Worm (Caenorhabditis elegans) whole organism, late embryonic: Measurements from ENCODE around the gene nhr-166.

Experiments
- C38D4.7 ChIP-seq: fragments of 200-800 bp; sonication (Bioruptor generic); optimal IDR thresholded peaks from 2 replicates; lab custom pipeline; 2018; ENCODE audit warnings: mild to moderate bottlenecking, missing genetic modification characterization, moderate library complexity, missing compliant biosample characterization
- F13H6.1 ChIP-seq: sonication (generic microtip); optimal IDR thresholded peaks from 2 replicates; lab custom pipeline; 2016; ENCODE audit warnings: missing genetic modification characterization, missing compliant biosample characterization
- K09A11.1 ChIP-seq: sonication (generic microtip); optimal IDR thresholded peaks from 2 replicates; lab custom pipeline; 2017; ENCODE audit warnings: antibody characterized with exemption, mild to moderate bottlenecking, missing genetic modification characterization, missing compliant biosample characterization; ENCODE audit not compliant: insufficient read depth
- Y22D7AL.16 ChIP-seq: sonication (generic microtip); optimal IDR thresholded peaks from 2 replicates; lab custom pipeline; 2016; ENCODE audit warnings: missing genetic modification characterization, missing compliant biosample characterization
- ahr-1 ChIP-seq: sonication (generic microtip); optimal IDR thresholded peaks from 2 replicates; lab custom pipeline; 2016; ENCODE audit warnings: missing genetic modification characterization, missing compliant biosample characterization
- ama-1 ChIP-seq: fragments of 150-350 bp; optimal IDR thresholded peaks from 2 replicates; lab custom pipeline; 2014
- ceh-14 ChIP-seq: sonication (generic microtip); optimal IDR thresholded peaks from 2 replicates; lab custom pipeline; 2016; ENCODE audit warnings: missing genotype, missing genetic modification characterization, missing compliant biosample characterization
- ceh-19 ChIP-seq: fragments of 200-800 bp; sonication (Bioruptor generic); optimal IDR thresholded peaks from 2 replicates; lab custom pipeline; 2018; ENCODE audit warnings: mild to moderate bottlenecking, missing genetic modification characterization, missing compliant biosample characterization
- ceh-2 ChIP-seq: sonication (generic microtip); optimal IDR thresholded peaks from 2 replicates; lab custom pipeline; 2016; ENCODE audit warnings: missing genotype, missing genetic modification characterization, missing compliant biosample characterization
- ceh-31 ChIP-seq: sonication (generic microtip); optimal IDR thresholded peaks from 2 replicates; lab custom pipeline; 2016; ENCODE audit warnings: missing genetic modification characterization, missing compliant biosample characterization
- ceh-34 ChIP-seq: sonication (generic microtip); optimal IDR thresholded peaks from 2 replicates; lab custom pipeline; 2016; ENCODE audit warnings: mild to moderate bottlenecking, missing genetic modification characterization, missing compliant biosample characterization
- ceh-48 ChIP-seq: sonication (generic microtip); optimal IDR thresholded peaks from 2 replicates; lab custom pipeline; 2016; ENCODE audit warnings: missing genetic modification characterization, inconsistent platforms, missing compliant biosample characterization
- ceh-9 ChIP-seq: sonication (generic microtip); optimal IDR thresholded peaks from 2 replicates; lab custom pipeline; 2016; ENCODE audit warnings: mild to moderate bottlenecking, missing genetic modification characterization, inconsistent platforms, missing compliant biosample characterization
- dve-1 ChIP-seq: sonication (generic microtip); optimal IDR thresholded peaks from 2 replicates; lab custom pipeline; 2017; ENCODE audit warnings: antibody characterized with exemption, mild to moderate bottlenecking, missing genetic modification characterization, missing compliant biosample characterization
- elt-2 ChIP-seq: sonication (generic microtip); optimal IDR thresholded peaks from 2 replicates; lab custom pipeline; 2016; ENCODE audit warnings: missing genetic modification reagents, missing genetic modification characterization, missing compliant biosample characterization
- elt-4 ChIP-seq: sonication (generic microtip); optimal IDR thresholded peaks from 2 replicates; lab custom pipeline; 2016; ENCODE audit warnings: missing genetic modification characterization, missing compliant biosample characterization
- ets-4 ChIP-seq: sonication (generic microtip); optimal IDR thresholded peaks from 2 replicates; lab custom pipeline; 2016; ENCODE audit warnings: missing genetic modification characterization, missing compliant biosample characterization
- eyg-1 ChIP-seq: sonication (generic microtip); optimal IDR thresholded peaks from 2 replicates; lab custom pipeline; 2016; ENCODE audit warnings: missing genotype, missing genetic modification characterization, missing compliant biosample characterization
- fax-1 ChIP-seq: sonication (generic microtip); optimal IDR thresholded peaks from 2 replicates; lab custom pipeline; 2016; ENCODE audit warnings: missing genotype, missing genetic modification characterization, missing compliant biosample characterization
- hlh-15 ChIP-seq: sonication (generic microtip); optimal IDR thresholded peaks from 2 replicates; lab custom pipeline; 2016; ENCODE audit warnings: missing genetic modification characterization, missing compliant biosample characterization
- hlh-30 ChIP-seq: sonication (generic microtip); optimal IDR thresholded peaks from 2 replicates; lab custom pipeline; 2017; ENCODE audit warnings: antibody characterized with exemption, missing genetic modification characterization, missing compliant biosample characterization; ENCODE audit not compliant: insufficient read depth
- hlh-8 ChIP-seq: sonication (generic microtip); optimal IDR thresholded peaks from 2 replicates; lab custom pipeline; 2016; ENCODE audit warnings: missing genotype, missing genetic modification characterization, missing compliant biosample characterization
- lin-11 ChIP-seq: fragments of 200-800 bp; sonication (Bioruptor generic); optimal IDR thresholded peaks from 2 replicates; lab custom pipeline; 2018; ENCODE audit warnings: mild to moderate bottlenecking, missing genetic modification characterization, missing compliant biosample characterization
- madf-2 ChIP-seq: sonication (generic microtip); optimal IDR thresholded peaks from 2 replicates; lab custom pipeline; 2017; ENCODE audit warnings: missing genetic modification characterization, missing compliant biosample characterization
- nfya-1 ChIP-seq: sonication (generic microtip); optimal IDR thresholded peaks from 2 replicates; lab custom pipeline; 2017; ENCODE audit warnings: missing genetic modification characterization, mild to moderate bottlenecking, missing compliant biosample characterization, antibody characterized with exemption, moderate library complexity
- nhr-11 ChIP-seq: fragments of 150-350 bp; optimal IDR thresholded peaks from 2 replicates; lab custom pipeline; 2014; ENCODE audit warnings: missing biosample characterization, missing genetic modification characterization
- nhr-232 ChIP-seq: sonication (generic microtip); optimal IDR thresholded peaks from 2 replicates; lab custom pipeline; 2016; ENCODE audit warnings: missing genetic modification characterization, missing compliant biosample characterization
- pat-9 ChIP-seq: fragments of 200-800 bp; sonication (Bioruptor generic); optimal IDR thresholded peaks from 2 replicates; lab custom pipeline; 2018; ENCODE audit warnings: mild to moderate bottlenecking, missing genetic modification characterization, moderate library complexity, missing compliant biosample characterization
- pax-1 ChIP-seq: fragments of 150-350 bp; optimal IDR thresholded peaks from 2 replicates; lab custom pipeline; 2014; ENCODE audit warnings: missing biosample characterization, missing genetic modification characterization
- pha-2 ChIP-seq: sonication (generic microtip); optimal IDR thresholded peaks from 2 replicates; lab custom pipeline; 2017; ENCODE audit warnings: mild to moderate bottlenecking, missing genetic modification characterization, missing compliant biosample characterization
- pros-1 ChIP-seq: fragments of 150-350 bp; optimal IDR thresholded peaks from 2 replicates; lab custom pipeline; 2014; ENCODE audit warnings: missing biosample characterization, missing genetic modification reagents, missing genetic modification characterization
- ref-2 ChIP-seq: sonication (generic microtip); optimal IDR thresholded peaks from 2 replicates; lab custom pipeline; 2016; ENCODE audit warnings: missing genetic modification characterization, missing compliant biosample characterization
- sdc-2 ChIP-seq: sonication (generic microtip); optimal IDR thresholded peaks from 2 replicates; lab custom pipeline; 2016; ENCODE audit warnings: missing genotype, missing genetic modification characterization, missing compliant biosample characterization
- sox-2 ChIP-seq: fragments of 200-800 bp; sonication (Bioruptor generic); IDR thresholded peaks from 2 replicates; pipeline ENCODE4 v1.3.6; 2022; ENCODE audit warnings: missing genetic modification reagents, missing genetic modification characterization, missing compliant biosample characterization
- syd-9 ChIP-seq: sonication (generic microtip); optimal IDR thresholded peaks from 2 replicates; lab custom pipeline; 2016; ENCODE audit warnings: mild to moderate bottlenecking, missing genetic modification characterization, moderate library complexity, missing compliant biosample characterization
- tbx-2 ChIP-seq: sonication (generic microtip); optimal IDR thresholded peaks from 2 replicates; lab custom pipeline; 2016; ENCODE audit warnings: missing genetic modification characterization, missing compliant biosample characterization
- ttx-3 ChIP-seq: sonication (generic microtip); optimal IDR thresholded peaks from 2 replicates; lab custom pipeline; 2016; ENCODE audit warnings: missing genetic modification reagents, missing genetic modification characterization, missing compliant biosample characterization
- unc-42 ChIP-seq: sonication (generic microtip); optimal IDR thresholded peaks from 2 replicates; lab custom pipeline; 2016; ENCODE audit warnings: missing genotype, missing genetic modification characterization, missing compliant biosample characterization
- unc-55 ChIP-seq: sonication (generic microtip); optimal IDR thresholded peaks from 2 replicates; lab custom pipeline; 2017; ENCODE audit warnings: missing biosample characterization, missing genetic modification reagents, missing genetic modification characterization

nhr-166 gene

DNA sequence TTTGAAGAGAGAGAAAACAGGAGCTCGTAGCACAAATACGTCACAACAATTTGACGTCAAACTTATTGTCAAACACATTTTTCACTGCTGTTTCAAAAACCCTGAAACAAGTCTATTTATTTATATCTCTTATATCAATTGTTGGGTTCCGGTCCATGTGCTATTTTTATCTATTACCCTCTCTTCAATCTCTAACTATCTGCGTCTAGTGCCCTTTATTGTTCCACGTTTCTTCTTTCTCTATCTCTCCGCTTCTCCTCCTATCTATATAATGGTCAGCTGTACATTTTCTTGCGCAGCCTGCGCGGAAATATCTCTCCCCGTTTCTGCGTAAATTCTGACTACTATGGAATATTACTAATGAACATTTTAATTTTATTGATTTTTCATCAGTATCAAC is 16.9 kb downstream of the nhr-166 start:
- TF ChIP-seq ceh-31 (tag; lab: Kevin White, UChicago) = peak; percentile 59
- TF ChIP-seq pax-1 (tag; lab: Kevin White, UChicago) = peak; percentile 19
- TF ChIP-seq ets-4 (tag; lab: Kevin White, UChicago) = peak; percentile 32
- peak; percentile 10 for TF ChIP-seq ceh-48 (tag; lab: Kevin White, UChicago)
- TF ChIP-seq ceh-19 = no peak
- peak; percentile 66 for TF ChIP-seq nfya-1 (tag; lab: Kevin White, UChicago)
- no peak for TF ChIP-seq ahr-1
- TF ChIP-seq ref-2 (tag; lab: Kevin White, UChicago) = peak; percentile 20
- no peak for TF ChIP-seq hlh-15 (tag; lab: Kevin White, UChicago)
- no peak for TF ChIP-seq nhr-232 (tag; lab: Kevin White, UChicago)
- TF ChIP-seq hlh-8 (tag; lab: Kevin White, UChicago) = peak; percentile 20
- no peak for TF ChIP-seq pros-1 (tag; lab: Kevin White, UChicago)
- peak; percentile 17 for TF ChIP-seq F13H6.1
- TF ChIP-seq unc-55 (GFP tag; lab: Kevin White, UChicago) = peak; percentile 27
- TF ChIP-seq ceh-14 = no peak
- TF ChIP-seq unc-42 = peak; percentile 59
- TF ChIP-seq hlh-30 (tag; lab: Kevin White, UChicago) = peak; percentile 18
- peak; percentile 29 for TF ChIP-seq elt-2 (tag; lab: Kevin White, UChicago)
- TF ChIP-seq ceh-34 (tag; lab: Kevin White, UChicago) = peak; percentile 16
- TF ChIP-seq syd-9 (tag; lab: Kevin White, UChicago) = no peak
- TF ChIP-seq sox-2 (GFP tag; lab: Robert Waterston, UW) = peak; percentile 61
- no peak for TF ChIP-seq ceh-2 (tag; lab: Kevin White, UChicago)
- TF ChIP-seq pat-9 (tag; lab: Kevin White, UChicago) = no peak

DNA sequence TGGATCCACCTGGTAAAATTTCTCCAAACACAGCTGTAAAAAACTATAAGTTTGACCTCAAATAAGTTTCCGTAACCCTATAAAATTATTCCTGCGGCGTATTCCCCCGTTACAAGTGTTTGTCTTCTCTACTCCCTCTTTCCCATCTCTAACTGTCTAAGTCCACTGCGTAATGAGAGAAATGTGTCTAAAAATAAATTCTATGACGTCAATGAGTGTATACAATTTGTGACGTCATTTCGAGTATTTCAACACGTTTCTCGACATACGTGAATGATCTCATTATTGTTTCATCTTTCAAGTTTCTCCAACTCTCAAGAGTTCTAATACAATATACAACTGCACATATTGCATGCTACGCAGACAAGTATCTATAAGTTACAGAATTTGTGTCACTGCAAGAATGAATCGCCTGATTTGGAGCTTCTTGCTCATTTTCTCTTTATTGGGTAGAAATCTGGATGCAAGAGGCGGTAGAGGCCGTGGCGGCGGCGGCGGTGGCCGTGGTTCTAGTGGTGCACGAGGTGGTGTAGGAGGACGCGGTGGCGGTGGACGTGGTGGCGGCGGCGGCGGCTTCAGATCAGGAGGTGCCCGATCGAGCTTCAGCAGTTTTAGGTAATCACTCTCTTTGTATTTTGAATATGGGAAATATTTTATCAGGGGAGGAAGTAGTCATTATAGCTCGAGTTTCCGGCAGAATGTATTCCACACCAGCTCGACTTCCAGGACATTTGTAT is 17.9 kb downstream of the nhr-166 start, which contains the start of gene F53C3.6:
TSS of gene F53C3.6 (plus strand) at position 385 of the 737 bp plus-strand sequence.
- TF ChIP-seq ceh-31 (tag; lab: Kevin White, UChicago) (peak; percentile 55), Y22D7AL.16 (tag; lab: Kevin White, UChicago) (no peak), ceh-48 (tag; lab: Kevin White, UChicago) (no peak), unc-55 (GFP tag; lab: Kevin White, UChicago) (peak; percentile 15), C38D4.7 (GFP tag; lab: Kevin White, UChicago) (no peak), sdc-2 (tag; lab: Kevin White, UChicago) (peak; percentile 20), pros-1 (tag; lab: Kevin White, UChicago) (no peak), dve-1 (tag; lab: Kevin White, UChicago) (no peak), tbx-2 (tag; lab: Kevin White, UChicago) (peak; percentile 40), pat-9 (tag; lab: Kevin White, UChicago) (no peak), hlh-30 (tag; lab: Kevin White, UChicago) (no peak), unc-42 (peak; percentile 70), lin-11 (tag; lab: Kevin White, UChicago) (no peak), ama-1 (no peak), nfya-1 (tag; lab: Kevin White, UChicago) (peak; percentile 53)

DNA sequence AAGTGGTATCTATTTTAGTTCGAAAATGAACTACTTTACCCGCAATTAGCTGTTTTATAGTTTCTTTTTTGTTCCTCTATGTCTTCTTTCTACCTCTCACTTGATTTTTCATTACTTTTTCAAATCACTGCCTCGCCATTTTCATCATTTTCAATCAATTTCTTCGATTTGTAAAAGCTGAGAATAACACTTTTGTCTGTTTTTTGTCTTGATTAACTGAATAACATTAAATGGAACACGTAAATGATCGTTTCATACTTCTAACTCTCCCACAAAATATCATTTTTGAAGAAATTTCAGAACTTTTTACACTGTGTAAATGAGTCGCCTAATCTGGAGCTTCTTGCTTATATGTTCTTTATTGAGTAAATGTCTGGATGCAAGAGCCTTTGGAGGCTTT is 21.1 kb downstream of the nhr-166 start, which contains the start of gene F53C3.4:
TSS of gene F53C3.4 (plus strand) at position 301 of the 400 bp plus-strand sequence.
- no peak for TF ChIP-seq unc-42
- no peak for TF ChIP-seq pax-1 (tag; lab: Kevin White, UChicago)
- no peak for TF ChIP-seq syd-9 (tag; lab: Kevin White, UChicago)
- no peak for TF ChIP-seq hlh-15 (tag; lab: Kevin White, UChicago)
- no peak for TF ChIP-seq nhr-11 (tag; lab: Kevin White, UChicago)
- TF ChIP-seq ceh-19 = no peak
- no peak for TF ChIP-seq fax-1 (tag; lab: Kevin White, UChicago)
- TF ChIP-seq ceh-9 (tag; lab: Kevin White, UChicago) = no peak
- no peak for TF ChIP-seq pat-9 (tag; lab: Kevin White, UChicago)
- no peak for TF ChIP-seq madf-2 (tag; lab: Kevin White, UChicago)
- no peak for TF ChIP-seq nfya-1 (tag; lab: Kevin White, UChicago)
- no peak for TF ChIP-seq elt-4
- TF ChIP-seq sdc-2 (tag; lab: Kevin White, UChicago) = no peak
- no peak for TF ChIP-seq pha-2 (tag; lab: Kevin White, UChicago)
- TF ChIP-seq eyg-1 (tag; lab: Kevin White, UChicago) = no peak
- TF ChIP-seq K09A11.1 = no peak
- no peak for TF ChIP-seq ttx-3
- no peak for TF ChIP-seq ceh-48 (tag; lab: Kevin White, UChicago)
- TF ChIP-seq, all 69 proteins: peak for 0
